Fruit fly (Drosophila melanogaster): ENCODE measurements around the gene AlaRS.

The AlaRS gene

dm6 chr2L:8365701-8366643 lies 15.6 kb downstream of the AlaRS start, which contains the start of gene Pp2A-29B (continued):
- no peak for TF ChIP-seq CG6792 (GFP tag; optimal IDR thresholded peaks at IDR 0.05)
- TF ChIP-seq fd59A (GFP tag; optimal IDR thresholded peaks at IDR 0.05) = no peak
- TF ChIP-seq Gug (GFP tag; IDR thresholded peaks at IDR 0.05) = no peak
- peak; percentile 31 for TF ChIP-seq Eip75B (GFP tag; optimal IDR thresholded peaks at IDR 0.05)
- no peak for TF ChIP-seq CG16779 (tag; optimal IDR thresholded peaks at IDR 0.05)
- TF ChIP-seq salr (GFP tag; optimal IDR thresholded peaks at IDR 0.05) = no peak
- TF ChIP-seq CG3919 (GFP tag; optimal IDR thresholded peaks at IDR 0.05) = no peak
- TF ChIP-seq CG7368 (GFP tag; optimal IDR thresholded peaks at IDR 0.05) = no peak
- TF ChIP-seq CG6808 (GFP tag; optimal IDR thresholded peaks at IDR 0.05) = no peak
- peak; percentile 77 for TF ChIP-seq Eip78C (GFP tag)
- no peak for TF ChIP-seq CG11294 (GFP tag; IDR thresholded peaks at IDR 0.05)
- TF ChIP-seq acj6 (GFP tag; optimal IDR thresholded peaks at IDR 0.05) = peak; percentile 15
- no peak for TF ChIP-seq Blimp-1 (GFP tag; optimal IDR thresholded peaks at IDR 0.05)
- peak; percentile 10 for TF ChIP-seq cyc (GFP tag; optimal IDR thresholded peaks at IDR 0.05)
- TF ChIP-seq esn (GFP tag; optimal IDR thresholded peaks at IDR 0.05) = peak; percentile 54

- TF ChIP-seq CG34406 (GFP tag; optimal IDR thresholded peaks at IDR 0.05) (no peak), CG31627 (GFP tag; optimal IDR thresholded peaks at IDR 0.05) (no peak), ss (GFP tag; optimal IDR thresholded peaks at IDR 0.05) (peak in 1 of 2 experiments; percentile 9), Eip93F (GFP tag; optimal IDR thresholded peaks at IDR 0.05) (no peak), svp (GFP tag) (no peak), OdsH (GFP tag; optimal IDR thresholded peaks at IDR 0.05) (no peak), esn (GFP tag; optimal IDR thresholded peaks at IDR 0.05) (peak; percentile 36), lz (GFP tag; optimal IDR thresholded peaks at IDR 0.05) (peak; percentile 15), salr (GFP tag; optimal IDR thresholded peaks at IDR 0.05) (no peak), Eip75B (GFP tag; optimal IDR thresholded peaks at IDR 0.05) (no peak), vri (GFP tag; optimal IDR thresholded peaks at IDR 0.05) (no peak), acj6 (GFP tag; optimal IDR thresholded peaks at IDR 0.05) (no peak), net (GFP tag; optimal IDR thresholded peaks at IDR 0.05) (no peak), CG10669 (GFP tag; optimal IDR thresholded peaks at IDR 0.05) (no peak), CG6163 (GFP tag; IDR thresholded peaks at IDR 0.05) (no peak), CG8119 (GFP tag; IDR thresholded peaks at IDR 0.05) (0 out of 3 replicates have a peak, but pooled peaks have one; percentile 18), Met (GFP tag; optimal IDR thresholded peaks at IDR 0.05) (peak; percentile 16), CG11762 (GFP tag; optimal IDR thresholded peaks at IDR 0.05; ENCODE audit: insufficient read depth) (no peak), Eip78C (GFP tag) (peak; percentile 59), CG32006 (GFP tag; optimal IDR thresholded peaks at IDR 0.05) (no peak), CG10631 (GFP tag; optimal IDR thresholded peaks at IDR 0.05) (no peak), CG6792 (GFP tag; optimal IDR thresholded peaks at IDR 0.05) (no peak), CG7368 (GFP tag; optimal IDR thresholded peaks at IDR 0.05) (no peak), eg (GFP tag; IDR thresholded peaks at IDR 0.05) (no peak), Smox (GFP tag; optimal IDR thresholded peaks at IDR 0.05) (peak; percentile 7), Hr39 (GFP tag; optimal IDR thresholded peaks at IDR 0.05) (peak; percentile 7), Hr4 (GFP tag; optimal IDR thresholded peaks at IDR 0.05) (no peak), pdm3 (GFP tag; optimal IDR thresholded peaks at IDR 0.05) (no peak), CG8632 (GFP tag; optimal IDR thresholded peaks at IDR 0.05) (no peak), Ets21C (GFP tag; optimal IDR thresholded peaks at IDR 0.05) (no peak), achi (GFP tag; optimal IDR thresholded peaks at IDR 0.05) (peak; percentile 100), CG6276 (GFP tag; optimal IDR thresholded peaks at IDR 0.05) (no peak), CG11902 (GFP tag; optimal IDR thresholded peaks at IDR 0.05) (no peak), CG8319 (GFP tag; optimal IDR thresholded peaks at IDR 0.05) (no peak), CG15336 (GFP tag; IDR thresholded peaks at IDR 0.05) (no peak), CG1621 (tag; optimal IDR thresholded peaks at IDR 0.05) (peak; percentile 49), Sox15 (GFP tag; optimal IDR thresholded peaks at IDR 0.05) (no peak), CG3919 (GFP tag; optimal IDR thresholded peaks at IDR 0.05) (no peak), CG16779 (tag; optimal IDR thresholded peaks at IDR 0.05) (no peak)
Measured at dm6 chr2L:8364006-8364956, 17.3 kb downstream of the AlaRS start, which contains the start of the genes RpS13 and CSN8. TSS of gene RpS13 (minus strand) at chr2L:8364662. TSS of gene CSN8 (plus strand) at chr2L:8364855.
